Worm (Caenorhabditis elegans) whole organism, L1 larva: ENCODE results near the gene F54B11.10.

Source experiments
- C04F5.9 ChIP-seq: sonication (generic microtip); optimal IDR thresholded peaks from 2 replicates; lab custom pipeline; 2016; ENCODE audit warnings: missing genetic modification characterization, missing compliant biosample characterization
- C16A3.4 ChIP-seq: fragments of 150-350 bp; optimal IDR thresholded peaks from 2 replicates; lab custom pipeline; 2014; ENCODE audit warnings: missing biosample characterization, missing genetic modification characterization
- aly-2 ChIP-seq: fragments of 150-350 bp; optimal IDR thresholded peaks from 2 replicates; lab custom pipeline; 2014; ENCODE audit warnings: missing biosample characterization, missing genetic modification characterization
- blmp-1 ChIP-seq: fragments of 150-350 bp; optimal IDR thresholded peaks from 2 replicates; lab custom pipeline; 2014; ENCODE audit warnings: missing biosample characterization, missing genetic modification characterization
- ceh-63 ChIP-seq: fragments of 200-800 bp; sonication (Bioruptor generic); optimal IDR thresholded peaks from 2 replicates; lab custom pipeline; 2018; ENCODE audit warnings: mild to moderate bottlenecking, missing genetic modification characterization, missing compliant biosample characterization
- ceh-8 ChIP-seq: fragments of 200-800 bp; sonication (Bioruptor generic); optimal IDR thresholded peaks from 2 replicates; lab custom pipeline; 2018; ENCODE audit warnings: mild to moderate bottlenecking, missing genetic modification characterization, moderate library complexity, missing compliant biosample characterization
- ceh-82 ChIP-seq, 3 experiments: fragments of 150-350 bp in 1 of 3; sonication (generic microtip) in 2 of 3; optimal IDR thresholded peaks; 2 replicates each; lab custom pipeline; 2014 to 2017; ENCODE audit warnings: missing biosample characterization in 3 of 3, missing genetic modification characterization in 3 of 3
- dpl-1 ChIP-seq, 3 experiments: fragments of 150-350 bp in 2 of 3; sonication (generic microtip) in 1 of 3; optimal IDR thresholded peaks; 2 replicates each; lab custom pipeline; 2014 to 2017; ENCODE audit warnings: missing biosample characterization in 3 of 3, missing genetic modification characterization in 3 of 3, missing genetic modification reagents in 3 of 3
- dsc-1 ChIP-seq: sonication (generic microtip); optimal IDR thresholded peaks from 2 replicates; lab custom pipeline; 2016; ENCODE audit warnings: mild to moderate bottlenecking, missing genetic modification characterization, missing compliant biosample characterization
- efl-1 ChIP-seq, 4 experiments: fragments of 150-350 bp; optimal IDR thresholded peaks in 3 of 4; peaks in 1 of 4; 1 replicate in 1 of 4; 2 replicates in 3 of 4; lab custom pipeline; 2014; ENCODE audit warnings: missing biosample characterization in 2 of 4, missing genetic modification characterization in 2 of 4, missing genetic modification reagents in 2 of 4
- efl-3 ChIP-seq: fragments of 200-800 bp; sonication (Bioruptor generic); optimal IDR thresholded peaks from 2 replicates; lab custom pipeline; 2018; ENCODE audit warnings: mild to moderate bottlenecking, missing genetic modification characterization, missing compliant biosample characterization
- egl-13 ChIP-seq: sonication (generic microtip); optimal IDR thresholded peaks from 2 replicates; lab custom pipeline; 2016; ENCODE audit warnings: missing genotype, missing genetic modification reagents, missing genetic modification characterization, missing compliant biosample characterization
- egl-27 ChIP-seq, 2 experiments: fragments of 150-350 bp in 1 of 2; sonication (generic microtip); optimal IDR thresholded peaks; 3 replicates each; lab custom pipeline; 2017 to 2018; ENCODE audit warnings: missing biosample characterization in 2 of 2, missing genetic modification characterization in 2 of 2, missing genetic modification reagents in 2 of 2
- elt-2 ChIP-seq: sonication (generic microtip); optimal IDR thresholded peaks from 2 replicates; lab custom pipeline; 2016; ENCODE audit warnings: missing genetic modification characterization, mild to moderate bottlenecking, inconsistent platforms, missing compliant biosample characterization, missing genetic modification reagents
- elt-3 ChIP-seq, 6 experiments: fragments of 150-350 bp in 1 of 6; sonication (generic microtip); optimal IDR thresholded peaks; 2 replicates each; lab custom pipeline; 2017 to 2018; ENCODE audit warnings: missing biosample characterization in 6 of 6, missing genetic modification characterization in 6 of 6, inconsistent platforms in 1 of 6
- fkh-10 ChIP-seq: sonication (generic microtip); optimal IDR thresholded peaks from 2 replicates; lab custom pipeline; 2017; ENCODE audit warnings: missing biosample characterization, missing genetic modification reagents, missing genetic modification characterization
- fkh-8 ChIP-seq: sonication (generic microtip); optimal IDR thresholded peaks from 2 replicates; lab custom pipeline; 2016; ENCODE audit warnings: mild to moderate bottlenecking, missing genetic modification characterization, missing compliant biosample characterization
- fos-1 ChIP-seq: fragments of 150-350 bp; optimal IDR thresholded peaks from 2 replicates; lab custom pipeline; 2014; ENCODE audit warnings: missing biosample characterization, missing genetic modification characterization
- grh-1 ChIP-seq: fragments of 200-800 bp; sonication (Bioruptor generic); IDR thresholded peaks from 2 replicates; pipeline ENCODE4 v1.3.6; 2022; ENCODE audit warnings: missing genetic modification reagents, missing genetic modification characterization, missing compliant biosample characterization
- hlh-17 ChIP-seq: fragments of 200-800 bp; sonication (Bioruptor generic); optimal IDR thresholded peaks from 2 replicates; lab custom pipeline; 2018; ENCODE audit warnings: missing genetic modification characterization, mild to moderate bottlenecking, missing compliant biosample characterization, moderate library complexity, borderline replicate concordance
- hlh-4 ChIP-seq: sonication (generic microtip); optimal IDR thresholded peaks from 2 replicates; lab custom pipeline; 2016; ENCODE audit warnings: mild to moderate bottlenecking, missing genetic modification characterization, missing compliant biosample characterization
- hpl-2 ChIP-seq: fragments of 150-350 bp; optimal IDR thresholded peaks from 2 replicates; lab custom pipeline; 2014; ENCODE audit warnings: missing biosample characterization, missing genetic modification reagents, missing genetic modification characterization
- irx-1 ChIP-seq: sonication (generic microtip); optimal IDR thresholded peaks from 2 replicates; lab custom pipeline; 2016; ENCODE audit warnings: missing genetic modification characterization, missing compliant biosample characterization
- lin-13 ChIP-seq: fragments of 150-350 bp; optimal IDR thresholded peaks from 2 replicates; lab custom pipeline; 2014; ENCODE audit warnings: missing biosample characterization, missing genetic modification reagents, missing genetic modification characterization
- lin-15B ChIP-seq: fragments of 150-350 bp; sonication (generic microtip); optimal IDR thresholded peaks from 3 replicates; lab custom pipeline; 2014; ENCODE audit warnings: missing biosample characterization, missing genetic modification characterization
- lin-39 ChIP-seq: fragments of 150-350 bp; optimal IDR thresholded peaks from 2 replicates; lab custom pipeline; 2014; ENCODE audit warnings: missing biosample characterization, missing genetic modification reagents, missing genetic modification characterization
- lir-3 ChIP-seq: sonication (generic microtip); optimal IDR thresholded peaks from 2 replicates; lab custom pipeline; 2016; ENCODE audit warnings: mild to moderate bottlenecking, missing genetic modification characterization, moderate library complexity, missing compliant biosample characterization; ENCODE audit not compliant: poor library complexity
- lsy-2 ChIP-seq, 2 experiments: fragments of 150-350 bp; optimal IDR thresholded peaks; 2 replicates each; lab custom pipeline; 2014; ENCODE audit warnings: missing biosample characterization in 2 of 2, missing genetic modification characterization in 2 of 2
- mef-2 ChIP-seq: fragments of 150-350 bp; optimal IDR thresholded peaks from 2 replicates; lab custom pipeline; 2014; ENCODE audit warnings: missing biosample characterization, missing genetic modification characterization
- mep-1 ChIP-seq: fragments of 150-350 bp; optimal IDR thresholded peaks from 2 replicates; lab custom pipeline; 2014; ENCODE audit warnings: missing biosample characterization, missing genetic modification characterization
- nhr-19 ChIP-seq: fragments of 200-800 bp; sonication (Bioruptor generic); conservative IDR thresholded peaks from 2 replicates; pipeline ENCODE4 v1.3.6; 2022; ENCODE audit warnings: missing genetic modification characterization, missing compliant biosample characterization
- nhr-28 ChIP-seq: fragments of 150-350 bp; optimal IDR thresholded peaks from 2 replicates; lab custom pipeline; 2014; ENCODE audit warnings: missing biosample characterization, missing genetic modification characterization
- nhr-47 ChIP-seq: sonication (generic microtip); optimal IDR thresholded peaks from 2 replicates; lab custom pipeline; 2016; ENCODE audit warnings: mild to moderate bottlenecking, missing genetic modification characterization, moderate library complexity, missing compliant biosample characterization
- nhr-71 ChIP-seq: sonication (generic microtip); optimal IDR thresholded peaks from 2 replicates; lab custom pipeline; 2016; ENCODE audit warnings: mild to moderate bottlenecking, missing genetic modification characterization, moderate library complexity, missing compliant biosample characterization
- nhr-76 ChIP-seq: sonication (generic microtip); optimal IDR thresholded peaks from 2 replicates; lab custom pipeline; 2017; ENCODE audit warnings: missing biosample characterization, missing genetic modification characterization
- nhr-84 ChIP-seq: sonication (generic microtip); optimal IDR thresholded peaks from 2 replicates; lab custom pipeline; 2017; ENCODE audit warnings: missing biosample characterization, missing genetic modification characterization
- nhr-85 ChIP-seq: sonication (generic microtip); peaks from one replicate; lab custom pipeline; 2016; ENCODE audit warnings: missing genetic modification characterization, inconsistent platforms, missing compliant biosample characterization
- nhr-90 ChIP-seq: sonication (generic microtip); optimal IDR thresholded peaks from 2 replicates; lab custom pipeline; 2016; ENCODE audit warnings: mild to moderate bottlenecking, missing genetic modification characterization, missing compliant biosample characterization; ENCODE audit not compliant: poor library complexity
- rnt-1 ChIP-seq: sonication (generic microtip); optimal IDR thresholded peaks from 2 replicates; lab custom pipeline; 2016; ENCODE audit warnings: mild to moderate bottlenecking, missing genetic modification characterization, moderate library complexity, missing compliant biosample characterization
- skn-1 ChIP-seq: fragments of 150-350 bp; optimal IDR thresholded peaks from 2 replicates; lab custom pipeline; 2014; ENCODE audit warnings: missing biosample characterization, missing genetic modification characterization
- snpc-4 ChIP-seq: fragments of 150-350 bp; optimal IDR thresholded peaks from 2 replicates; lab custom pipeline; 2014; ENCODE audit warnings: missing biosample characterization, missing genetic modification characterization
- snu-23 ChIP-seq: sonication (generic microtip); optimal IDR thresholded peaks from 2 replicates; lab custom pipeline; 2016; ENCODE audit warnings: missing genetic modification characterization, missing compliant biosample characterization
- sox-4 ChIP-seq: sonication (generic microtip); optimal IDR thresholded peaks from 2 replicates; lab custom pipeline; 2016; ENCODE audit warnings: missing genetic modification characterization, missing compliant biosample characterization
- tlp-1 ChIP-seq: fragments of 150-350 bp; optimal IDR thresholded peaks from 2 replicates; lab custom pipeline; 2014; ENCODE audit warnings: missing biosample characterization, missing genetic modification characterization
- unc-30 ChIP-seq: sonication (generic microtip); optimal IDR thresholded peaks from 2 replicates; lab custom pipeline; 2017; ENCODE audit warnings: missing biosample characterization, missing genetic modification characterization
- unc-86 ChIP-seq: sonication (generic microtip); optimal IDR thresholded peaks from 2 replicates; lab custom pipeline; 2016; ENCODE audit warnings: missing genetic modification characterization, missing compliant biosample characterization
- vab-15 ChIP-seq: sonication (generic microtip); optimal IDR thresholded peaks from 2 replicates; lab custom pipeline; 2017; ENCODE audit warnings: missing genotype, mild to moderate bottlenecking, missing genetic modification characterization, missing compliant biosample characterization
- zip-4 ChIP-seq: fragments of 200-800 bp; sonication (Bioruptor generic); optimal IDR thresholded peaks from 2 replicates; lab custom pipeline; 2018; ENCODE audit warnings: mild to moderate bottlenecking, missing genetic modification characterization, moderate library complexity, missing compliant biosample characterization
- ztf-11 ChIP-seq, 2 experiments: sonication (generic microtip); optimal IDR thresholded peaks; 2 replicates each; lab custom pipeline; 2016 to 2017; ENCODE audit warnings: missing genetic modification characterization in 2 of 2, missing biosample characterization in 1 of 2, missing compliant biosample characterization in 1 of 2
- ztf-4 ChIP-seq: fragments of 150-350 bp; optimal IDR thresholded peaks from 2 replicates; lab custom pipeline; 2014; ENCODE audit warnings: missing biosample characterization, missing genetic modification characterization

F54B11.10 gene

ce11 chrX:13578483-13578882, 3.4 kb upstream of the F54B11.10 start, which contains the start of gene F54B11.11:
F54B11.11 (plus strand) TSS chrX:13578783.
- no peak for TF ChIP-seq C16A3.4 (tag; lab: Kevin White, UChicago)
- peak; percentile 33 for TF ChIP-seq nhr-85 (tag; lab: Kevin White, UChicago)
- no peak for TF ChIP-seq fkh-10
- no peak for TF ChIP-seq unc-86 (tag; lab: Kevin White, UChicago)
- no peak for TF ChIP-seq unc-30 (tag; lab: Kevin White, UChicago)
- TF ChIP-seq grh-1 (GFP tag; lab: Robert Waterston, UW), result no peak
- TF ChIP-seq nhr-71 (tag; lab: Kevin White, UChicago), result no peak

- TF ChIP-seq egl-13 (no peak), fos-1 (no peak), hlh-17 (GFP tag; lab: Kevin White, UChicago) (no peak), nhr-19 (GFP tag; lab: Robert Waterston, UW) (peak; percentile 9; the same call in 1 of the 2 replicates), nhr-47 (tag; lab: Kevin White, UChicago) (peak; percentile 42), ceh-63 (GFP tag; lab: Kevin White, UChicago) (no peak), elt-2 (tag; lab: Kevin White, UChicago) (no peak), sox-4 (tag; lab: Kevin White, UChicago) (no peak), grh-1 (GFP tag; lab: Robert Waterston, UW) (no peak), ceh-8 (GFP tag; lab: Kevin White, UChicago) (no peak), nhr-28 (tag; lab: Kevin White, UChicago) (no peak), lin-13 (no peak), mep-1 (tag; lab: Kevin White, UChicago) (peak; percentile 21), efl-3 (GFP tag; lab: Kevin White, UChicago) (no peak), ztf-4 (tag; lab: Kevin White, UChicago) (no peak), fkh-8 (tag; lab: Kevin White, UChicago) (no peak), vab-15 (tag; lab: Kevin White, UChicago) (no peak), zip-4 (GFP tag; lab: Kevin White, UChicago) (no peak), mef-2 (tag; lab: Kevin White, UChicago) (no peak), dpl-1 (GFP tag; optimal IDR thresholded peaks at IDR 0.05; lab: Kevin White, UChicago) (no peak), efl-1 (optimal IDR thresholded peaks at IDR 0.05; lab: Kevin White, UChicago) (peak in 1 of 2 experiments; percentile 6), efl-1 (GFP tag; optimal IDR thresholded peaks at IDR 0.05 in 1 of 2; lab: Kevin White, UChicago) (peak in 1 of 2 experiments; percentile 40), ceh-82 (tag; optimal IDR thresholded peaks at IDR 0.05; lab: Kevin White, UChicago) (peak in 1 of 3 experiments; percentile 30), snu-23 (GFP tag; lab: Kevin White, UChicago) (peak; percentile 52), irx-1 (tag; lab: Kevin White, UChicago) (peak; percentile 19), snpc-4 (tag; lab: Kevin White, UChicago) (no peak), lin-15B (tag; lab: Kevin White, UChicago) (no peak), lin-39 (tag; lab: Kevin White, UChicago) (no peak), dsc-1 (peak; percentile 37), hlh-4 (no peak), nhr-84 (tag; lab: Kevin White, UChicago) (no peak), nhr-90 (tag; lab: Kevin White, UChicago) (peak; percentile 46), C04F5.9 (tag; lab: Kevin White, UChicago) (no peak), C16A3.4 (tag; lab: Kevin White, UChicago) (no peak), egl-27 (tag; optimal IDR thresholded peaks at IDR 0.05; lab: Kevin White, UChicago) (no peak), nhr-85 (tag; lab: Kevin White, UChicago) (peak; percentile 84), lir-3 (no peak), nhr-76 (tag; lab: Kevin White, UChicago) (no peak), ztf-11 (tag; optimal IDR thresholded peaks at IDR 0.05; lab: Kevin White, UChicago) (peak in 1 of 2 experiments; percentile 70), lsy-2 (tag; optimal IDR thresholded peaks at IDR 0.05; lab: Kevin White, UChicago) (peak in 1 of 2 experiments; percentile 16), aly-2 (tag; lab: Kevin White, UChicago) (no peak), skn-1 (no peak), elt-3 (tag; optimal IDR thresholded peaks at IDR 0.05; lab: Kevin White, UChicago) (peak in 1 of 6 experiments; percentile 2), rnt-1 (peak; percentile 42), blmp-1 (tag; lab: Kevin White, UChicago) (peak; percentile 32), hpl-2 (no peak), tlp-1 (no peak)
Observed at ce11 chrX:13583895-13584344, 2.0 kb downstream of the F54B11.10 start.
